Worm (Caenorhabditis elegans): ENCODE results near the gene nmad-1.

Gene nmad-1

ce11 chrIII:5591668-5592149 lies 37.0 kb upstream of the nmad-1 start, which contains the start of the genes ddx-15 and ucr-1 (continued):
- TF ChIP-seq egl-27 (tag; optimal IDR thresholded peaks at IDR 0.05) (no peak), mef-2 (tag; optimal IDR thresholded peaks at IDR 0.05) (no peak), ama-1 (optimal IDR thresholded peaks at IDR 0.05) (no peak), xbp-1 (tag; optimal IDR thresholded peaks at IDR 0.05) (peak; percentile 73), nhr-12 (tag; optimal IDR thresholded peaks at IDR 0.05) (no peak), F16B12.6 (tag; optimal IDR thresholded peaks at IDR 0.05) (peak; percentile 14), lin-35 (GFP tag; optimal IDR thresholded peaks at IDR 0.05) (peak; percentile 82 to 85), snu-23 (GFP tag; optimal IDR thresholded peaks at IDR 0.05) (peak; percentile 78), C34B4.2 (tag; optimal IDR thresholded peaks at IDR 0.05) (no peak), nhr-84 (tag; optimal IDR thresholded peaks at IDR 0.05) (no peak), grh-1 (GFP tag; IDR thresholded peaks at IDR 0.05) (no peak; the same call in 1 of the 2 replicates), ceh-90 (tag; optimal IDR thresholded peaks at IDR 0.05) (no peak), fkh-4 (tag; optimal IDR thresholded peaks at IDR 0.05; ENCODE audit: borderline replicate concordance) (no peak), mep-1 (tag; optimal IDR thresholded peaks at IDR 0.05) (no peak), fkh-10 (GFP tag; optimal IDR thresholded peaks at IDR 0.05) (no peak), sox-4 (tag; optimal IDR thresholded peaks at IDR 0.05) (no peak), fkh-8 (tag; optimal IDR thresholded peaks at IDR 0.05) (peak; percentile 72), nhr-76 (tag; optimal IDR thresholded peaks at IDR 0.05) (no peak), hpl-2 (GFP tag; optimal IDR thresholded peaks at IDR 0.05) (no peak), elt-2 (tag; optimal IDR thresholded peaks at IDR 0.05) (peak; percentile 2), unc-86 (tag; optimal IDR thresholded peaks at IDR 0.05) (peak; percentile 69), ets-5 (GFP tag; IDR thresholded peaks at IDR 0.05) (no peak), unc-62 (GFP tag; optimal IDR thresholded peaks at IDR 0.05) (no peak), elt-3 (tag; optimal IDR thresholded peaks at IDR 0.05) (no peak), ztf-11 (tag; optimal IDR thresholded peaks at IDR 0.05) (no peak), efl-1 (optimal IDR thresholded peaks at IDR 0.05) (peak; percentile 81 to 83), efl-1 (GFP tag; optimal IDR thresholded peaks at IDR 0.05 in 1 of 2) (peak; percentile 76 to 97), irx-1 (tag; optimal IDR thresholded peaks at IDR 0.05) (peak; percentile 42), aly-2 (tag; optimal IDR thresholded peaks at IDR 0.05) (no peak), unc-130 (tag; optimal IDR thresholded peaks at IDR 0.05) (peak; percentile 78), ceh-88 (GFP tag; IDR thresholded peaks at IDR 0.05) (no peak; the same call in 1 of the 2 replicates), dpl-1 (GFP tag; optimal IDR thresholded peaks at IDR 0.05) (peak; percentile 69 to 78 (median 72)), snpc-4 (tag; optimal IDR thresholded peaks at IDR 0.05) (peak; percentile 32)

- TF ChIP-seq irx-1 (tag; optimal IDR thresholded peaks at IDR 0.05) (no peak), aly-2 (tag; optimal IDR thresholded peaks at IDR 0.05) (peak; percentile 27)
Measured at ce11 chrIII:5588746-5589145, 34.0 kb upstream of the nmad-1 start.

ce11 chrIII:5586925-5587324 lies 32.2 kb upstream of the nmad-1 start, which contains the start of gene F56D2.2:
F56D2.2 (plus strand) TSS chrIII:5587263.
- TF ChIP-seq vab-15 (tag; optimal IDR thresholded peaks at IDR 0.05) (no peak), lin-15B (tag; optimal IDR thresholded peaks at IDR 0.05) (peak; percentile 31), pag-3 (tag; optimal IDR thresholded peaks at IDR 0.05; ENCODE audit: borderline replicate concordance, insufficient read depth) (no peak), zag-1 (tag; optimal IDR thresholded peaks at IDR 0.05) (no peak), lin-35 (GFP tag; optimal IDR thresholded peaks at IDR 0.05) (peak; percentile 71 to 91), dpl-1 (GFP tag; optimal IDR thresholded peaks at IDR 0.05) (peak; percentile 64 to 87 (median 77)), tbx-2 (tag; optimal IDR thresholded peaks at IDR 0.05) (no peak), hpl-2 (GFP tag; optimal IDR thresholded peaks at IDR 0.05) (no peak), lsy-2 (tag; optimal IDR thresholded peaks at IDR 0.05) (peak in 1 of 2 experiments; percentile 64), dsc-1 (tag; optimal IDR thresholded peaks at IDR 0.05) (no peak), nhr-20 (tag; optimal IDR thresholded peaks at IDR 0.05) (no peak), nhr-84 (tag; optimal IDR thresholded peaks at IDR 0.05) (no peak), fkh-8 (tag; optimal IDR thresholded peaks at IDR 0.05) (no peak), snu-23 (GFP tag; optimal IDR thresholded peaks at IDR 0.05) (no peak), sup-37 (GFP tag; optimal IDR thresholded peaks at IDR 0.05) (no peak), C34B4.2 (tag; optimal IDR thresholded peaks at IDR 0.05) (no peak), mab-9 (GFP tag; IDR thresholded peaks at IDR 0.05) (no peak), hlh-4 (tag; optimal IDR thresholded peaks at IDR 0.05) (no peak), alr-1 (tag; optimal IDR thresholded peaks at IDR 0.05; ENCODE audit: borderline replicate concordance) (no peak), swsn-7 (tag; optimal IDR thresholded peaks at IDR 0.05) (no peak), efl-1 (optimal IDR thresholded peaks at IDR 0.05) (peak; percentile 18 to 82), efl-1 (GFP tag; optimal IDR thresholded peaks at IDR 0.05 in 1 of 2) (peak; percentile 86 to 98), nhr-11 (tag; optimal IDR thresholded peaks at IDR 0.05) (no peak), fkh-10 (GFP tag; optimal IDR thresholded peaks at IDR 0.05) (no peak)
